Worm (Caenorhabditis elegans) whole organism, early embryonic: ENCODE results near the gene rab-37.

Source experiments
- B0310.2 ChIP-seq: sonication (generic microtip); optimal IDR thresholded peaks from 2 replicates; lab custom pipeline; 2016; ENCODE audit warnings: mild to moderate bottlenecking, missing genetic modification characterization, missing compliant biosample characterization
- F13C5.2 ChIP-seq: sonication (generic microtip); optimal IDR thresholded peaks from 2 replicates; lab custom pipeline; 2017; ENCODE audit warnings: mild to moderate bottlenecking, missing genetic modification characterization, inconsistent platforms, missing compliant biosample characterization
- aly-1 ChIP-seq: sonication (generic microtip); optimal IDR thresholded peaks from 2 replicates; lab custom pipeline; 2016; ENCODE audit warnings: missing genetic modification characterization, missing compliant biosample characterization
- ama-1 ChIP-seq: fragments of 150-350 bp; optimal IDR thresholded peaks from 2 replicates; lab custom pipeline; 2014
- ceh-13 ChIP-seq: fragments of 200-800 bp; sonication (Bioruptor generic); optimal IDR thresholded peaks from 2 replicates; lab custom pipeline; 2018; ENCODE audit warnings: mild to moderate bottlenecking, missing genetic modification characterization, missing compliant biosample characterization
- ceh-36 ChIP-seq: sonication (generic microtip); optimal IDR thresholded peaks from 2 replicates; lab custom pipeline; 2016; ENCODE audit warnings: missing genetic modification characterization, inconsistent platforms, missing compliant biosample characterization
- ets-7 ChIP-seq: sonication (generic microtip); optimal IDR thresholded peaks from 2 replicates; lab custom pipeline; 2016; ENCODE audit warnings: missing genotype, missing genetic modification characterization, missing compliant biosample characterization
- flt-1 ChIP-seq: fragments of 200-800 bp; sonication (Bioruptor generic); IDR thresholded peaks from 2 replicates; pipeline ENCODE4 v1.3.6; 2022; ENCODE audit warnings: missing genetic modification characterization, missing compliant biosample characterization
- hmbx-1 ChIP-seq: sonication (generic microtip); optimal IDR thresholded peaks from 2 replicates; lab custom pipeline; 2016; ENCODE audit warnings: mild to moderate bottlenecking, missing genetic modification characterization, missing compliant biosample characterization
- hmg-4 ChIP-seq: fragments of 200-800 bp; sonication (Bioruptor generic); optimal IDR thresholded peaks from 2 replicates; lab custom pipeline; 2018; ENCODE audit warnings: mild to moderate bottlenecking, missing genetic modification characterization, missing compliant biosample characterization
- hnd-1 ChIP-seq: sonication (generic microtip); optimal IDR thresholded peaks from 2 replicates; lab custom pipeline; 2016; ENCODE audit warnings: missing genetic modification characterization, missing compliant biosample characterization
- pes-1 ChIP-seq: fragments of 200-800 bp; sonication (Bioruptor generic); IDR thresholded peaks from 2 replicates; pipeline ENCODE4 v1.3.6; 2022; ENCODE audit warnings: missing genetic modification reagents, missing genetic modification characterization, missing compliant biosample characterization
- scrt-1 ChIP-seq: fragments of 200-800 bp; sonication (Bioruptor generic); IDR thresholded peaks from 2 replicates; pipeline ENCODE4 v1.3.6; 2022; ENCODE audit warnings: missing genetic modification characterization, missing compliant biosample characterization
- sea-1 ChIP-seq: fragments of 200-800 bp; sonication (Bioruptor generic); conservative IDR thresholded peaks from 2 replicates; pipeline ENCODE4 v1.3.6; 2022; ENCODE audit warnings: missing genetic modification characterization, missing compliant biosample characterization
- tbx-11 ChIP-seq: fragments of 200-800 bp; sonication (Bioruptor generic); IDR thresholded peaks from 2 replicates; pipeline ENCODE4 v1.3.6; 2022; ENCODE audit warnings: missing genetic modification characterization, missing compliant biosample characterization
- tbx-37 ChIP-seq: fragments of 200-800 bp; sonication (Bioruptor generic); conservative IDR thresholded peaks from 2 replicates; pipeline ENCODE4 v1.3.6; 2022; ENCODE audit warnings: missing genetic modification reagents, missing genetic modification characterization, missing compliant biosample characterization
- tra-4 ChIP-seq: sonication (generic microtip); optimal IDR thresholded peaks from 2 replicates; lab custom pipeline; 2017; ENCODE audit warnings: missing genetic modification characterization, missing compliant biosample characterization

Gene rab-37

ce11 chrX:4254782-4255181 is 19.1 kb upstream of the rab-37 start, which contains the start of gene taf-11.1:
Gene taf-11.1, plus strand, starts transcription at chrX:4255170.
- TF ChIP-seq flt-1 (GFP tag; lab: Robert Waterston, UW): no peak
- TF ChIP-seq ceh-36: no peak
- no peak for TF ChIP-seq ama-1
- no peak for TF ChIP-seq pes-1 (GFP tag; lab: Robert Waterston, UW)
- no peak for TF ChIP-seq tbx-37 (GFP tag; lab: Robert Waterston, UW)
- TF ChIP-seq ets-7 (tag; lab: Kevin White, UChicago): no peak
- no peak for TF ChIP-seq sea-1
- no peak for TF ChIP-seq F13C5.2 (tag; lab: Kevin White, UChicago)
- no peak for TF ChIP-seq tra-4 (tag; lab: Kevin White, UChicago)
- no peak for TF ChIP-seq aly-1 (tag; lab: Kevin White, UChicago)
- no peak for TF ChIP-seq hnd-1 (tag; lab: Kevin White, UChicago)
- no peak for TF ChIP-seq ceh-13
- no peak for TF ChIP-seq scrt-1 (GFP tag; lab: Robert Waterston, UW)
- TF ChIP-seq tbx-11 (GFP tag; lab: Robert Waterston, UW): no peak
- no peak for TF ChIP-seq hmbx-1 (tag; lab: Kevin White, UChicago)
- no peak for TF ChIP-seq B0310.2
- TF ChIP-seq hmg-4 (GFP tag; lab: Kevin White, UChicago): no peak

- TF ChIP-seq sea-1 (no peak), ama-1 (no peak), F13C5.2 (tag; lab: Kevin White, UChicago) (no peak), tra-4 (tag; lab: Kevin White, UChicago) (no peak)
Observed at ce11 chrX:4252047-4252446, 16.4 kb upstream of the rab-37 start, which contains the start of gene srv-5. Gene srv-5, plus strand, starts transcription at chrX:4252347.

ce11 chrX:4248949-4249348 is 13.3 kb upstream of the rab-37 start, which contains the start of gene hlh-13:
Gene hlh-13, plus strand, starts transcription at chrX:4249249.
- TF ChIP-seq pes-1 (GFP tag; lab: Robert Waterston, UW) (no peak), aly-1 (tag; lab: Kevin White, UChicago) (no peak), hmbx-1 (tag; lab: Kevin White, UChicago) (no peak), ceh-36 (no peak), ama-1 (no peak), tbx-37 (GFP tag; lab: Robert Waterston, UW) (no peak), ets-7 (tag; lab: Kevin White, UChicago) (no peak), scrt-1 (GFP tag; lab: Robert Waterston, UW) (no peak), sea-1 (no peak), hmg-4 (GFP tag; lab: Kevin White, UChicago) (no peak), B0310.2 (no peak), ceh-13 (no peak), tra-4 (tag; lab: Kevin White, UChicago) (no peak), F13C5.2 (tag; lab: Kevin White, UChicago) (no peak), hnd-1 (tag; lab: Kevin White, UChicago) (no peak), flt-1 (GFP tag; lab: Robert Waterston, UW) (no peak), tbx-11 (GFP tag; lab: Robert Waterston, UW) (no peak)

ce11 chrX:4248417-4248816 is 12.8 kb upstream of the rab-37 start:
- TF ChIP-seq ets-7 (tag; lab: Kevin White, UChicago) (no peak), tra-4 (tag; lab: Kevin White, UChicago) (no peak)

ce11 chrX:4246867-4247591 is 11.4 kb upstream of the rab-37 start, which contains the start of gene F48D6.4:
Gene F48D6.4, minus strand, starts transcription at chrX:4247212.
- no peak for TF ChIP-seq ama-1
- no peak for TF ChIP-seq aly-1 (tag; lab: Kevin White, UChicago)
- no peak for TF ChIP-seq tra-4 (tag; lab: Kevin White, UChicago)
- no peak for TF ChIP-seq hmbx-1 (tag; lab: Kevin White, UChicago)
- TF ChIP-seq ets-7 (tag; lab: Kevin White, UChicago): no peak
- no peak for TF ChIP-seq hnd-1 (tag; lab: Kevin White, UChicago)
- no peak for TF ChIP-seq pes-1 (GFP tag; lab: Robert Waterston, UW)
- TF ChIP-seq tbx-11 (GFP tag; lab: Robert Waterston, UW): no peak
- no peak for TF ChIP-seq ceh-36
- TF ChIP-seq F13C5.2 (tag; lab: Kevin White, UChicago): no peak
- no peak for TF ChIP-seq scrt-1 (GFP tag; lab: Robert Waterston, UW)
- TF ChIP-seq ceh-13: no peak
- TF ChIP-seq B0310.2: no peak

- TF ChIP-seq sea-1: no peak
Observed at ce11 chrX:4246237-4246697, 10.6 kb upstream of the rab-37 start.

- no peak for TF ChIP-seq tra-4 (tag; lab: Kevin White, UChicago)
- no peak for TF ChIP-seq ets-7 (tag; lab: Kevin White, UChicago)
- TF ChIP-seq hmg-4 (GFP tag; lab: Kevin White, UChicago): no peak
- TF ChIP-seq aly-1 (tag; lab: Kevin White, UChicago): no peak
- TF ChIP-seq pes-1 (GFP tag; lab: Robert Waterston, UW): no peak
- TF ChIP-seq F13C5.2 (tag; lab: Kevin White, UChicago): no peak
- no peak for TF ChIP-seq B0310.2
- TF ChIP-seq sea-1: no peak
- no peak for TF ChIP-seq ceh-36
- no peak for TF ChIP-seq scrt-1 (GFP tag; lab: Robert Waterston, UW)
- TF ChIP-seq hnd-1 (tag; lab: Kevin White, UChicago): no peak
- no peak for TF ChIP-seq flt-1 (GFP tag; lab: Robert Waterston, UW)
- TF ChIP-seq hmbx-1 (tag; lab: Kevin White, UChicago): no peak
Observed at ce11 chrX:4245124-4245523, 9.5 kb upstream of the rab-37 start.
